Worm (Caenorhabditis elegans) whole organism, L4 larva: ENCODE data around the gene nhr-211.
A peak's percentile ranks its signal among the peaks of the same experiment; 100 is the strongest.

Source experiments
- F26F4.8 ChIP-seq: fragments of 200-800 bp; sonication (Bioruptor generic); conservative IDR thresholded peaks from 2 replicates; pipeline ENCODE4 v1.3.6; 2022; ENCODE audit warnings: missing genetic modification characterization, missing compliant biosample characterization
- F44E2.7 ChIP-seq: fragments of 200-800 bp; sonication (Bioruptor generic); IDR thresholded peaks from 2 replicates; pipeline ENCODE4 v2.1.2; 2022; ENCODE audit warnings: missing genetic modification characterization, missing compliant biosample characterization
- T20F7.1 ChIP-seq: fragments of 200-800 bp; sonication (Bioruptor generic); optimal IDR thresholded peaks from 2 replicates; lab custom pipeline; 2018; ENCODE audit warnings: mild to moderate bottlenecking, missing genetic modification characterization, missing compliant biosample characterization
- Y105C5A.15 ChIP-seq: fragments of 200-800 bp; sonication (Bioruptor generic); IDR thresholded peaks from 2 replicates; pipeline ENCODE4 v1.3.6; 2022; ENCODE audit warnings: missing genetic modification characterization, missing compliant biosample characterization
- Y48G9A.11 ChIP-seq: fragments of 200-800 bp; sonication (Bioruptor generic); IDR thresholded peaks from 2 replicates; pipeline ENCODE4 v1.3.6; 2022; ENCODE audit warnings: missing genetic modification reagents, missing genetic modification characterization, missing compliant biosample characterization
- Y5F2A.4 ChIP-seq: fragments of 200-800 bp; sonication (Bioruptor generic); optimal IDR thresholded peaks from 2 replicates; lab custom pipeline; 2018; ENCODE audit warnings: mild to moderate bottlenecking, missing genetic modification characterization, missing compliant biosample characterization
- Y75B8A.6 ChIP-seq: fragments of 200-800 bp; sonication (Bioruptor generic); IDR thresholded peaks from 2 replicates; pipeline ENCODE4 v1.3.6; 2022; ENCODE audit warnings: missing genetic modification reagents, missing genetic modification characterization, missing compliant biosample characterization
- ZK337.2 ChIP-seq: fragments of 200-800 bp; sonication (Bioruptor generic); IDR thresholded peaks from 2 replicates; pipeline ENCODE4 v1.3.6; 2022; ENCODE audit warnings: missing genetic modification reagents, missing genetic modification characterization, missing compliant biosample characterization
- aha-1 ChIP-seq: fragments of 150-350 bp; peaks from one replicate; lab custom pipeline; 2014; ENCODE audit warnings: missing biosample characterization, missing genetic modification characterization
- ceh-32 ChIP-seq: sonication (generic microtip); optimal IDR thresholded peaks from 2 replicates; lab custom pipeline; 2016; ENCODE audit warnings: mild to moderate bottlenecking, missing genetic modification characterization, missing compliant biosample characterization; ENCODE audit not compliant: poor library complexity
- ceh-82 ChIP-seq: sonication (generic microtip); optimal IDR thresholded peaks from 2 replicates; lab custom pipeline; 2017; ENCODE audit warnings: missing biosample characterization, missing genetic modification characterization
- cey-2 ChIP-seq: sonication (generic microtip); optimal IDR thresholded peaks from 3 replicates; lab custom pipeline; 2017; ENCODE audit warnings: missing genetic modification characterization, mild to moderate bottlenecking, missing compliant biosample characterization, antibody characterized with exemption, borderline replicate concordance; ENCODE audit not compliant: insufficient read depth
- daf-16 ChIP-seq, 3 experiments: sonication (generic microtip); optimal IDR thresholded peaks; 2 replicates each; lab custom pipeline; 2016 to 2017; ENCODE audit warnings: missing genetic modification characterization in 3 of 3, missing genetic modification reagents in 3 of 3, mild to moderate bottlenecking in 2 of 3, missing compliant biosample characterization in 2 of 3, missing biosample characterization in 1 of 3, moderate library complexity in 1 of 3
- dmd-6 ChIP-seq: fragments of 200-800 bp; sonication (Bioruptor generic); IDR thresholded peaks from 2 replicates; pipeline ENCODE4 v1.3.6; 2022; ENCODE audit warnings: missing genetic modification reagents, missing genetic modification characterization, missing compliant biosample characterization
- dmd-8 ChIP-seq: fragments of 200-800 bp; sonication (Bioruptor generic); IDR thresholded peaks from 2 replicates; pipeline ENCODE4 v1.3.6; 2022; ENCODE audit warnings: missing genetic modification characterization, missing compliant biosample characterization
- dve-1 ChIP-seq: sonication (generic microtip); optimal IDR thresholded peaks from 2 replicates; lab custom pipeline; 2017; ENCODE audit warnings: antibody characterized with exemption, mild to moderate bottlenecking, missing genetic modification characterization, missing compliant biosample characterization; ENCODE audit not compliant: insufficient read depth
- fos-1 ChIP-seq: fragments of 150-350 bp; optimal IDR thresholded peaks from 2 replicates; lab custom pipeline; 2014; ENCODE audit warnings: missing biosample characterization, missing genetic modification characterization
- hlh-11 ChIP-seq: fragments of 200-800 bp; sonication (Bioruptor generic); optimal IDR thresholded peaks from 2 replicates; lab custom pipeline; 2018; ENCODE audit warnings: mild to moderate bottlenecking, missing genetic modification characterization, missing compliant biosample characterization
- jun-1 ChIP-seq: fragments of 150-350 bp; optimal IDR thresholded peaks from 2 replicates; lab custom pipeline; 2014; ENCODE audit warnings: missing biosample characterization, missing genetic modification reagents, missing genetic modification characterization
- lim-7 ChIP-seq: fragments of 200-800 bp; sonication (Bioruptor generic); IDR thresholded peaks from 2 replicates; pipeline ENCODE4 v1.3.6; 2022; ENCODE audit warnings: missing genetic modification characterization, missing compliant biosample characterization
- lin-29 ChIP-seq: fragments of 200-800 bp; sonication (Bioruptor generic); IDR thresholded peaks from 2 replicates; pipeline ENCODE4 v1.3.6; 2022; ENCODE audit warnings: missing genetic modification reagents, missing genetic modification characterization, missing compliant biosample characterization
- madf-9 ChIP-seq: fragments of 200-800 bp; sonication (Bioruptor generic); conservative IDR thresholded peaks from 2 replicates; pipeline ENCODE4 v1.3.6; 2022; ENCODE audit warnings: missing genetic modification reagents, missing genetic modification characterization, missing compliant biosample characterization
- mdl-1 ChIP-seq, 2 experiments: fragments of 150-350 bp in 1 of 2; sonication (generic microtip) in 1 of 2; optimal IDR thresholded peaks; 2 replicates each; lab custom pipeline; 2014 to 2017; ENCODE audit warnings: missing biosample characterization in 2 of 2, missing genetic modification characterization in 2 of 2
- mdt-29 ChIP-seq: fragments of 200-800 bp; sonication (Bioruptor generic); IDR thresholded peaks from 2 replicates; pipeline ENCODE4 v1.3.6; 2022; ENCODE audit warnings: missing genetic modification reagents, missing genetic modification characterization, missing compliant biosample characterization
- mep-1 ChIP-seq: fragments of 150-350 bp; sonication (generic microtip); optimal IDR thresholded peaks from 3 replicates; lab custom pipeline; 2014; ENCODE audit warnings: missing biosample characterization, missing genetic modification characterization
- mes-2 ChIP-seq: sonication (generic microtip); optimal IDR thresholded peaks from 2 replicates; lab custom pipeline; 2016; ENCODE audit warnings: missing genotype, mild to moderate bottlenecking, missing genetic modification characterization, missing compliant biosample characterization; ENCODE audit not compliant: poor library complexity, severe bottlenecking
- mxl-2 ChIP-seq: fragments of 200-800 bp; sonication (Bioruptor generic); conservative IDR thresholded peaks from 2 replicates; pipeline ENCODE4 v1.3.6; 2022; ENCODE audit warnings: missing genetic modification reagents, missing genetic modification characterization, missing compliant biosample characterization
- nhr-28 ChIP-seq: fragments of 150-350 bp; optimal IDR thresholded peaks from 2 replicates; lab custom pipeline; 2014; ENCODE audit warnings: missing biosample characterization, missing genetic modification characterization
- nhr-6 ChIP-seq: fragments of 150-350 bp; optimal IDR thresholded peaks from 2 replicates; lab custom pipeline; 2014; ENCODE audit warnings: missing biosample characterization, missing genetic modification characterization
- nhr-77 ChIP-seq: fragments of 150-350 bp; optimal IDR thresholded peaks from 2 replicates; lab custom pipeline; 2014; ENCODE audit warnings: missing biosample characterization, missing genetic modification characterization
- pha-4 ChIP-seq, 2 experiments: fragments of 150-350 bp in 1 of 2; fragments of 200-800 bp in 1 of 2; sonication (Bioruptor generic) in 1 of 2; IDR thresholded peaks in 1 of 2; optimal IDR thresholded peaks in 1 of 2; 2 replicates each; pipeline versions ENCODE4 v1.3.6 to Lab custom; 2014 to 2022; ENCODE audit warnings: missing genetic modification characterization in 2 of 2, missing genetic modification reagents in 2 of 2, missing biosample characterization in 1 of 2, missing compliant biosample characterization in 1 of 2
- pqm-1 ChIP-seq: sonication (generic microtip); optimal IDR thresholded peaks from 2 replicates; lab custom pipeline; 2017; ENCODE audit warnings: missing biosample characterization, missing genetic modification characterization
- set-16 ChIP-seq: fragments of 200-800 bp; sonication (Bioruptor generic); IDR thresholded peaks from 2 replicates; pipeline ENCODE4 v1.3.6; 2022; ENCODE audit warnings: missing genetic modification reagents, missing genetic modification characterization, missing compliant biosample characterization
- snpc-1.2 ChIP-seq: fragments of 200-800 bp; sonication (Bioruptor generic); IDR thresholded peaks from 2 replicates; pipeline ENCODE4 v1.3.6; 2022; ENCODE audit warnings: missing genetic modification reagents, missing genetic modification characterization, missing compliant biosample characterization
- tag-97 ChIP-seq: fragments of 200-800 bp; sonication (Bioruptor generic); IDR thresholded peaks from 2 replicates; pipeline ENCODE4 v1.3.6; 2022; ENCODE audit warnings: missing genetic modification characterization, missing compliant biosample characterization
- unc-62 ChIP-seq, 3 experiments: fragments of 150-350 bp in 1 of 3; sonication (generic microtip); optimal IDR thresholded peaks in 2 of 3; peaks in 1 of 3; 1 replicate in 1 of 3; 2 replicates in 2 of 3; lab custom pipeline; 2014 to 2017; ENCODE audit warnings: missing biosample characterization in 3 of 3, missing genetic modification characterization in 3 of 3, missing genetic modification reagents in 3 of 3, missing genotype in 1 of 3
- vab-7 ChIP-seq: fragments of 200-800 bp; sonication (Bioruptor generic); IDR thresholded peaks from 2 replicates; pipeline ENCODE4 v1.3.6; 2022; ENCODE audit warnings: missing genetic modification reagents, missing genetic modification characterization, missing compliant biosample characterization
- zfp-2 ChIP-seq: sonication (generic microtip); optimal IDR thresholded peaks from 2 replicates; lab custom pipeline; 2016; ENCODE audit warnings: mild to moderate bottlenecking, missing genetic modification characterization, missing compliant biosample characterization
- zfp-3 ChIP-seq: fragments of 200-800 bp; sonication (Bioruptor generic); conservative IDR thresholded peaks from 2 replicates; pipeline ENCODE4 v1.3.6; 2022; ENCODE audit warnings: missing genetic modification reagents, missing genetic modification characterization, missing compliant biosample characterization

Gene nhr-211

ce11 chrV:446574-446973, 40.2 kb upstream of the nhr-211 start, which contains the start of gene srh-34 (continued):
- TF ChIP-seq mxl-2: no peak
- no peak for TF ChIP-seq tag-97 (GFP tag; lab: Robert Waterston, UW)
- TF ChIP-seq zfp-2 (tag; lab: Kevin White, UChicago): no peak
- TF ChIP-seq mes-2 (tag; lab: Kevin White, UChicago): no peak

DNA sequence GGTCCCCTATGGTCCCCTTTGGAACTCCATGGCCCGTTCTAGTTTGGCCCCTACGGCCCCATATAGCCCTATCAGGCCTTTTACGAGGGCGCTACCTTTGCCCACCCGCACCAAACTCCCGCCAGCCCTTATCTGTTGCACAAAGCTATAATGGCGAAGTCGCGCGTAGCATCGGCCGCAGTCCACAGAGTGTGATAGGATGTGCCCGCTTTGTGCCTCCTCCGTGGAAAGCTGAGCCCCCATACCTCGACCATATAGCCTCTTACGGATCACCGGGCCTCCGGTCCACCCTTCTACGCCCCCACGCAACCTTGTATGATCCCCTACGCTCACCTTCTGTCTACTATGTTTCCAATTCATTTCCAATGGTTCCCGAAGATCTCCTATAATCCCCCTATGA, 39.8 kb upstream of the nhr-211 start:
- peak; percentile 58 for TF ChIP-seq set-16 (GFP tag; lab: Robert Waterston, UW)
- TF ChIP-seq fos-1 (tag; lab: Kevin White, UChicago): no peak
- no peak for TF ChIP-seq pha-4 (GFP tag; IDR thresholded peaks at IDR 0.05; lab: Robert Waterston, UW)
- no peak for TF ChIP-seq pha-4 (tag; optimal IDR thresholded peaks at IDR 0.05; lab: Kevin White, UChicago)
- TF ChIP-seq F44E2.7 (GFP tag; lab: Robert Waterston, UW): 0 out of 2 replicates have a peak, but pooled peaks have one; percentile 9
- TF ChIP-seq unc-62 (GFP tag; optimal IDR thresholded peaks at IDR 0.05 in 1 of 2; lab: Kevin White, UChicago): peak in 1 of 2 experiments; percentile 27
- no peak for TF ChIP-seq unc-62 (tag; optimal IDR thresholded peaks at IDR 0.05; lab: Kevin White, UChicago)

DNA sequence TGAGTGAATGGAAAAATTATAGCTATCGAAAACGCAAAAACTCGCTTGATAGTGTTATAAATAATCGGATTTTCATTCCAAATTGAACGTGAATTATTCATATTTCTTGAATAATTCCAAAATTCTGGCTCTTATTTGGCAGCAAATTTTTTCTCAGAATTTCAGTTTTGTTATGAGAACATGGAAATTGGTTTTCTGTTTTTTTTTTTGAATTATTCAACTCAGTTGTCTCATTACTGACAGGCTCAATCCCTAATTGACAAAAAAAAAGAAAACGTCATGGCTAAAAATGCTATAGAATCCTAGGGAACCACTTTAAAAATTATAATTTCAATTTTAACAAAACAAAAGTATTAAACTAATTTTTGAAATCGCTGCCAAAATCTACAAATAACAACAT, 37.7 kb upstream of the nhr-211 start, which contains the start of gene srh-35:
TSS of gene srh-35 (minus strand) at position 101 of the 400 bp plus-strand sequence.
- TF ChIP-seq lin-29 (no peak), daf-16 (GFP tag; optimal IDR thresholded peaks at IDR 0.05; lab: Kevin White, UChicago) (no peak), daf-16 (tag; optimal IDR thresholded peaks at IDR 0.05; lab: Kevin White, UChicago) (no peak), dmd-8 (no peak), T20F7.1 (no peak), Y48G9A.11 (GFP tag; lab: Robert Waterston, UW) (no peak)

DNA sequence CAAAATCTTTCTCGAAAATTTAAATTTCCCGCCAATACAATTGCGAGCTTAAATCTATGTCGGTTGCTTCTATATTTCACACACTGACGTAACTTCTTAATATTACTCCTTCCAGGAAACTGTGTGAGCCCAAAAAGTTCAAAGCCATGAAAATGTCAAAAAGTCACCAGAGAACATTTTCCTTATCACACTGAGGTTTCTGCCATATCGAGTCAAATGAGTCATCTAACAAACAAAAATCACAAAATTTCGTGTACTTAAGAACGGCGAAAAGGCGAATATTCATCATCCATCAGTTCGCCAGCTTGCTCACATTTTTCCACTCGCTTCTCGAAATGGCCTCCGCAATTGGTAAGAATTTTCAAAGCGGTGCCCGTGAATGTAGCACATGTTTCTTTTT, 37.1 kb upstream of the nhr-211 start, which contains the start of gene M02H5.8:
TSS of gene M02H5.8 (plus strand) at position 297 of the 400 bp plus-strand sequence.
- TF ChIP-seq mdt-29 (no peak), hlh-11 (tag; lab: Kevin White, UChicago) (peak; percentile 45), Y75B8A.6 (GFP tag; lab: Robert Waterston, UW) (no peak), nhr-28 (peak; percentile 69), pqm-1 (tag; lab: Kevin White, UChicago) (peak; percentile 48), daf-16 (GFP tag; optimal IDR thresholded peaks at IDR 0.05; lab: Kevin White, UChicago) (no peak), daf-16 (tag; optimal IDR thresholded peaks at IDR 0.05; lab: Kevin White, UChicago) (peak; percentile 47), aha-1 (tag; lab: Kevin White, UChicago) (peak; percentile 94), snpc-1.2 (GFP tag; lab: Robert Waterston, UW) (no peak), lim-7 (GFP tag; lab: Robert Waterston, UW) (no peak), nhr-6 (peak; percentile 11), dmd-6 (GFP tag; lab: Robert Waterston, UW) (peak; percentile 76)
- TF ChIP-seq, all 104 proteins: peak for 7

DNA sequence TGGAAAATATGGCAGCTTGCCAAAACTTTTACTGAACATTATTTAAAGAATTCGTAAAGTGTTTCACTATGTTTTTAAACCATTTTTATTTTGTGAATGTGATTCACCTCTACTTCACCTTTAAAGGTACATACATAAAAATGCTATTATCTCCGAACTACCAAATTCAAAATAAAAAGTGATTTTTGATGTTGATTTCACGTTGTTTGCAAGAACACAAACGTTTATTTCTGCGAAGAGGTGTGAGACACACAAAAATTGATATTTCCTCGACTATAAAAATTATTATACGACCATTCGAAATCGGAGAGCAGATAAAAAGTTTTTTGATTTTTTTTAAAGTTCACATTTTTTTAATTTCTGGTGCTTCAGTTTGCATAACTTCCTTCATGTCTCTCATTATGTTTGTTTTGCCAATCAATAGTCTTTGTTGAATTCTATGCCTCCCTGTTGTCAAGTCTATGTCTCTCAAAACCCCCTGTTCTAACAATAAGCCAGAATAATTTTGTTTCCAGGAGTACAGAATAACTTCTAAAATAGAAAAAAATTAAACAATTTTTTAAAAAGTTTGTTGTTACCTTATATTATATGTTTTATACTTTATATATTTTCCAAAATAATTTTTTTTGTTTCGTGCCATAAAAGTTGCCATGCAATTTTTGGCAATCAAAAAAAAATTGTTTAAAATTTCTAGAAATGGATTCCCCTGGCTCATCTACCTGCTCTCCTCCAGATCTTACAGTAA, 35.9 kb upstream of the nhr-211 start, which contains the start of gene nhr-123:
TSS of gene nhr-123 (plus strand) at position 695 of the 745 bp plus-strand sequence.
- TF ChIP-seq ceh-82 (tag; lab: Kevin White, UChicago) (no peak), zfp-3 (GFP tag; lab: Robert Waterston, UW) (no peak), daf-16 (GFP tag; optimal IDR thresholded peaks at IDR 0.05; lab: Kevin White, UChicago) (no peak), daf-16 (tag; optimal IDR thresholded peaks at IDR 0.05; lab: Kevin White, UChicago) (peak; percentile 67), nhr-77 (tag; lab: Kevin White, UChicago) (no peak), ceh-32 (tag; lab: Kevin White, UChicago) (no peak), cey-2 (tag; lab: Kevin White, UChicago) (no peak), Y105C5A.15 (GFP tag; lab: Robert Waterston, UW) (no peak), mep-1 (tag; lab: Kevin White, UChicago) (no peak), F26F4.8 (GFP tag; lab: Robert Waterston, UW) (no peak), Y48G9A.11 (GFP tag; lab: Robert Waterston, UW) (no peak), madf-9 (GFP tag; lab: Robert Waterston, UW) (no peak), lim-7 (GFP tag; lab: Robert Waterston, UW) (no peak), fos-1 (tag; lab: Kevin White, UChicago) (no peak), Y5F2A.4 (GFP tag; lab: Kevin White, UChicago) (no peak), unc-62 (GFP tag; optimal IDR thresholded peaks at IDR 0.05 in 1 of 2; lab: Kevin White, UChicago) (peak in 1 of 2 experiments; percentile 25), unc-62 (tag; optimal IDR thresholded peaks at IDR 0.05; lab: Kevin White, UChicago) (no peak), mdl-1 (tag; optimal IDR thresholded peaks at IDR 0.05; lab: Kevin White, UChicago) (no peak), T20F7.1 (no peak), vab-7 (GFP tag; lab: Robert Waterston, UW) (no peak), ZK337.2 (GFP tag; lab: Robert Waterston, UW) (no peak), dve-1 (tag; lab: Kevin White, UChicago) (peak; percentile 5), jun-1 (no peak)
